Worm (Caenorhabditis elegans) whole organism, mixed stage, embryonic: ENCODE data around the gene kcc-1.
A peak's percentile ranks its signal among the peaks of the same experiment; 100 is the strongest.

Experiments
- bed-3 ChIP-seq: fragments of 200-800 bp; sonication (Bioruptor generic); optimal IDR thresholded peaks from 3 replicates; lab custom pipeline; 2018; ENCODE audit warnings: mild to moderate bottlenecking, missing genetic modification characterization, moderate library complexity, missing compliant biosample characterization
- blmp-1 ChIP-seq: fragments of 150-350 bp; optimal IDR thresholded peaks from 2 replicates; lab custom pipeline; 2014; ENCODE audit warnings: missing biosample characterization, missing genetic modification characterization
- ceh-39 ChIP-seq: fragments of 150-350 bp; optimal IDR thresholded peaks from 2 replicates; lab custom pipeline; 2014; ENCODE audit warnings: missing biosample characterization, missing genetic modification characterization
- ceh-43 ChIP-seq: fragments of 200-800 bp; sonication (Bioruptor generic); optimal IDR thresholded peaks from 2 replicates; lab custom pipeline; 2018; ENCODE audit warnings: mild to moderate bottlenecking, missing genetic modification characterization, moderate library complexity, missing compliant biosample characterization
- ces-1 ChIP-seq: fragments of 150-350 bp; optimal IDR thresholded peaks from 2 replicates; lab custom pipeline; 2014; ENCODE audit warnings: missing biosample characterization, missing genetic modification reagents, missing genetic modification characterization
- cnd-1 ChIP-seq: fragments of 200-800 bp; sonication (Bioruptor generic); optimal IDR thresholded peaks from 2 replicates; lab custom pipeline; 2018; ENCODE audit warnings: mild to moderate bottlenecking, missing genetic modification characterization, missing compliant biosample characterization
- drap-1 ChIP-seq: fragments of 200-800 bp; sonication (Bioruptor generic); optimal IDR thresholded peaks from 3 replicates; lab custom pipeline; 2018; ENCODE audit warnings: mild to moderate bottlenecking, missing genetic modification characterization, missing compliant biosample characterization
- elt-1 ChIP-seq: sonication (generic microtip); optimal IDR thresholded peaks from 2 replicates; lab custom pipeline; 2017; ENCODE audit warnings: missing genetic modification characterization, mild to moderate bottlenecking, missing compliant biosample characterization, antibody characterized with exemption, moderate library complexity, borderline replicate concordance; ENCODE audit not compliant: insufficient read depth
- elt-3 ChIP-seq: fragments of 150-350 bp; optimal IDR thresholded peaks from 2 replicates; lab custom pipeline; 2014; ENCODE audit warnings: missing biosample characterization, missing genetic modification characterization
- ham-2 ChIP-seq: fragments of 200-800 bp; sonication (Bioruptor generic); optimal IDR thresholded peaks from 2 replicates; lab custom pipeline; 2018; ENCODE audit warnings: mild to moderate bottlenecking, missing genetic modification characterization, missing compliant biosample characterization
- hlh-1 ChIP-seq: fragments of 150-350 bp; optimal IDR thresholded peaks from 2 replicates; lab custom pipeline; 2014; ENCODE audit warnings: missing biosample characterization, missing genetic modification reagents, missing genetic modification characterization
- lin-13 ChIP-seq: fragments of 150-350 bp; optimal IDR thresholded peaks from 2 replicates; lab custom pipeline; 2014; ENCODE audit warnings: missing biosample characterization, missing genetic modification characterization
- lin-32 ChIP-seq: fragments of 200-800 bp; sonication (Bioruptor generic); optimal IDR thresholded peaks from 2 replicates; lab custom pipeline; 2018; ENCODE audit warnings: mild to moderate bottlenecking, missing genetic modification characterization, missing compliant biosample characterization
- lsy-2 ChIP-seq: fragments of 150-350 bp; optimal IDR thresholded peaks from 2 replicates; lab custom pipeline; 2014; ENCODE audit warnings: missing biosample characterization, missing genetic modification characterization
- mep-1 ChIP-seq: fragments of 150-350 bp; optimal IDR thresholded peaks from 2 replicates; lab custom pipeline; 2017; ENCODE audit warnings: missing biosample characterization, missing genetic modification reagents, missing genetic modification characterization, inconsistent platforms
- mls-2 ChIP-seq: sonication (generic microtip); optimal IDR thresholded peaks from 2 replicates; lab custom pipeline; 2016; ENCODE audit warnings: mild to moderate bottlenecking, missing genetic modification characterization, moderate library complexity, missing compliant biosample characterization
- nhr-12 ChIP-seq: fragments of 150-350 bp; optimal IDR thresholded peaks from 2 replicates; lab custom pipeline; 2014; ENCODE audit warnings: missing biosample characterization, missing genetic modification characterization
- nhr-2 ChIP-seq: fragments of 150-350 bp; optimal IDR thresholded peaks from 2 replicates; lab custom pipeline; 2014; ENCODE audit warnings: missing biosample characterization, missing genetic modification characterization
- nhr-237 ChIP-seq: fragments of 150-350 bp; optimal IDR thresholded peaks from 2 replicates; lab custom pipeline; 2014; ENCODE audit warnings: missing biosample characterization, missing genetic modification characterization
- nhr-76 ChIP-seq: sonication (generic microtip); optimal IDR thresholded peaks from 2 replicates; lab custom pipeline; 2017; ENCODE audit warnings: missing biosample characterization, missing genetic modification characterization
- pha-4 ChIP-seq: fragments of 150-350 bp; optimal IDR thresholded peaks from 2 replicates; lab custom pipeline; 2018; ENCODE audit warnings: missing biosample characterization, missing genetic modification reagents, missing genetic modification characterization
- sem-2 ChIP-seq: fragments of 200-800 bp; sonication (Bioruptor generic); optimal IDR thresholded peaks from 2 replicates; lab custom pipeline; 2018; ENCODE audit warnings: mild to moderate bottlenecking, missing genetic modification characterization, missing compliant biosample characterization
- snpc-4 ChIP-seq: fragments of 150-350 bp; optimal IDR thresholded peaks from 2 replicates; lab custom pipeline; 2014; ENCODE audit warnings: missing biosample characterization, missing genetic modification characterization
- sptf-1 ChIP-seq: sonication (generic microtip); optimal IDR thresholded peaks from 2 replicates; lab custom pipeline; 2017; ENCODE audit warnings: mild to moderate bottlenecking, missing genetic modification characterization, moderate library complexity, missing compliant biosample characterization
- tbx-8 ChIP-seq: fragments of 200-800 bp; sonication (Bioruptor generic); optimal IDR thresholded peaks from 2 replicates; lab custom pipeline; 2018; ENCODE audit warnings: mild to moderate bottlenecking, missing genetic modification characterization, moderate library complexity, missing compliant biosample characterization
- unc-120 ChIP-seq: sonication (generic microtip); optimal IDR thresholded peaks from 2 replicates; lab custom pipeline; 2017; ENCODE audit warnings: missing genetic modification characterization, missing compliant biosample characterization; ENCODE audit not compliant: poor library complexity, severe bottlenecking
- unc-39 ChIP-seq: fragments of 150-350 bp; optimal IDR thresholded peaks from 2 replicates; lab custom pipeline; 2014; ENCODE audit warnings: missing biosample characterization, missing genetic modification characterization
- ztf-11 ChIP-seq: fragments of 150-350 bp; optimal IDR thresholded peaks from 2 replicates; lab custom pipeline; 2014; ENCODE audit warnings: missing biosample characterization, missing genetic modification characterization

kcc-1 gene

DNA sequence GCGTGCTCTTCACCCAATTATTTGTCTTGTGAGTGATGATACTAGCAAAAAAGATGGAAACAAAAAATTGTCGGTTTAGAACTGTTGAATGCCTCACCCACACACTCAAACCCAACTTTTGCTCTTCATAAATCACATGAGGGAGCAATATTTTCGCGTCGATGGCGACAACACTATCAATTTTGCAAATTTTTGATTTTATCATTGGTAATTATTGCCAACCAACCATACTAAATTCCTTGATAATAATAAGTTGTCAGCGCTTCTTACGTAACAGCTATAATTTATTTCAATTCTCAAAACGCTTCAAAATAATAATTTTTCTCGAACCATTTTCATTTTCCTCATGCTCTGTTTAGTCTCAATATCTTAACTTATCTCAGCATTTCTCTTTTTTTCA, 6.7 kb downstream of the kcc-1 start:
- TF ChIP-seq ceh-43 (GFP tag; lab: Kevin White, UChicago) (no peak), elt-3 (no peak), ham-2 (GFP tag; lab: Kevin White, UChicago) (no peak), ztf-11 (tag; lab: Kevin White, UChicago) (no peak), nhr-237 (tag; lab: Kevin White, UChicago) (no peak), nhr-76 (no peak), bed-3 (no peak), lin-13 (tag; lab: Kevin White, UChicago) (no peak)
- TF ChIP-seq, all 35 proteins: peak for 0

ce11 chrIV:7216210-7216609, 10.1 kb downstream of the kcc-1 start:
- TF ChIP-seq nhr-237 (tag; lab: Kevin White, UChicago) (no peak), nhr-76 (no peak), nhr-12 (no peak), lin-13 (tag; lab: Kevin White, UChicago) (no peak)

- TF ChIP-seq nhr-2 (no peak), ces-1 (GFP tag; lab: Kevin White, UChicago) (no peak), sem-2 (GFP tag; lab: Kevin White, UChicago) (no peak), cnd-1 (tag; lab: Kevin White, UChicago) (no peak), nhr-76 (no peak), nhr-237 (tag; lab: Kevin White, UChicago) (no peak), unc-39 (tag; lab: Kevin White, UChicago) (no peak), tbx-8 (GFP tag; lab: Kevin White, UChicago) (no peak), lin-13 (tag; lab: Kevin White, UChicago) (no peak), sptf-1 (tag; lab: Kevin White, UChicago) (no peak), ztf-11 (tag; lab: Kevin White, UChicago) (no peak), blmp-1 (tag; lab: Kevin White, UChicago) (no peak), unc-120 (tag; lab: Kevin White, UChicago) (no peak), lin-32 (GFP tag; lab: Kevin White, UChicago) (no peak), bed-3 (no peak), pha-4 (tag; lab: Kevin White, UChicago) (no peak), mep-1 (tag; lab: Kevin White, UChicago) (no peak), lsy-2 (tag; lab: Kevin White, UChicago) (no peak)
Measured at ce11 chrIV:7219398-7220087, 13.5 kb downstream of the kcc-1 start, which contains the start of the genes glb-23 and R13A1.1. Gene glb-23, minus strand, starts transcription at chrIV:7219498. Gene R13A1.1, plus strand, starts transcription at chrIV:7220037.

- TF ChIP-seq ces-1 (GFP tag; lab: Kevin White, UChicago) = peak; percentile 57
- no peak for TF ChIP-seq snpc-4 (tag; lab: Kevin White, UChicago)
Measured at ce11 chrIV:7222088-7222487, 16.0 kb downstream of the kcc-1 start.

DNA sequence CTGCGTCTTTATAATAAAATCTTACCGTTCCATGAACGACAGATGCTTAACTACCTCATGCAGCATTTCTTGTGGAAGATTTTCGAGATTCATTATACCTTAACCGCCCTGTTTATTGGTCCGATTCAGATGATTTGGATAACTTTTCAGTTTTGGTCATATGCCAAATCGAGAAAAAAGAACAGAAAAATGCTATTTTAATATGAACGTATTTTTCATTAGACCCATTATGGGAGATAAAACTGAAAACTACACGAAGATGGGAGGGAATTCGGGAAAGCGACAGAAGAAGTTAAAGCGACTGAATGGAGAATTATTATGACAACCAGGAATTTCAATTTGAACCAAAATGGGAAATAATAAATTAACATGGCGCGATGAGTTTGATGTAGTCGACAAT, 21.0 kb downstream of the kcc-1 start, which contains the start of gene R13A1.10:
Gene R13A1.10 (minus strand): TSS at position 101 of the 400 bp plus-strand sequence.
- TF ChIP-seq nhr-76 (no peak), nhr-2 (no peak), snpc-4 (tag; lab: Kevin White, UChicago) (no peak), ces-1 (GFP tag; lab: Kevin White, UChicago) (no peak), lin-32 (GFP tag; lab: Kevin White, UChicago) (no peak), sptf-1 (tag; lab: Kevin White, UChicago) (no peak), mep-1 (tag; lab: Kevin White, UChicago) (no peak), lsy-2 (tag; lab: Kevin White, UChicago) (no peak), cnd-1 (tag; lab: Kevin White, UChicago) (no peak), drap-1 (GFP tag; lab: Kevin White, UChicago) (no peak), blmp-1 (tag; lab: Kevin White, UChicago) (no peak), ham-2 (GFP tag; lab: Kevin White, UChicago) (no peak), ztf-11 (tag; lab: Kevin White, UChicago) (no peak), ceh-43 (GFP tag; lab: Kevin White, UChicago) (no peak), elt-1 (tag; lab: Kevin White, UChicago) (no peak), tbx-8 (GFP tag; lab: Kevin White, UChicago) (no peak), mls-2 (tag; lab: Kevin White, UChicago) (no peak), unc-39 (tag; lab: Kevin White, UChicago) (no peak), hlh-1 (tag; lab: Kevin White, UChicago) (no peak), ceh-39 (tag; lab: Kevin White, UChicago) (no peak)
